Worm (Caenorhabditis elegans) whole organism, late embryonic: Measurements from ENCODE around the gene slt-1.
A peak's percentile ranks its signal among the peaks of the same experiment; 100 is the strongest.

Experiments
- fkh-10 ChIP-seq: fragments of 150-350 bp; optimal IDR thresholded peaks from 2 replicates; lab custom pipeline; 2014; ENCODE audit warnings: missing biosample characterization, missing genetic modification reagents, missing genetic modification characterization
- lin-11 ChIP-seq: fragments of 200-800 bp; sonication (Bioruptor generic); optimal IDR thresholded peaks from 2 replicates; lab custom pipeline; 2018; ENCODE audit warnings: mild to moderate bottlenecking, missing genetic modification characterization, missing compliant biosample characterization
- pros-1 ChIP-seq: fragments of 150-350 bp; optimal IDR thresholded peaks from 2 replicates; lab custom pipeline; 2014; ENCODE audit warnings: missing biosample characterization, missing genetic modification reagents, missing genetic modification characterization
- ref-2 ChIP-seq: sonication (generic microtip); optimal IDR thresholded peaks from 2 replicates; lab custom pipeline; 2016; ENCODE audit warnings: missing genetic modification characterization, missing compliant biosample characterization

DNA sequence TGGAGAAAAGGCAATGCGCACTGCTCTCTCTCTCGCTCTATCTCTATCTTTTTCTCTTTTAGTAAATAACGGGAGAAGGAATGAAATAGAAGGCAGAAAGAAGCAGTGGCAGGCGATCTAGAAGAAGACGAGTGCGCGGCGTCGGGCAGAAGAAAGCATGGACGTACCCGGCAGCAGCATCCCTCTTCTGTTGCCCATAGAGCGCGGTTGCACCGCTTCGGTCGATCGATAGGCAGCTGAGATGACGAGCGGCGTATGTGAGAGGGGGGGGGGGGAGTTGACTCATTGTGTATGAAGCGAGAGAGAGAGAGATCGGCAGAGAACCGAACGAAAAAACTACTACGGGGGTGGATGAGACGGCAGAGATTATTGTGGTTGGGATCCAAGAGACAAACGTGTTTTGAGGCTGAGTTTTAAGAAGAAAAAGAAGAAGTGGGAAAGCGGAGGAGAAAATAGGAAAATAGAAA, 34.1 kb downstream of the slt-1 start:
- no peak for TF ChIP-seq fkh-10
- no peak for TF ChIP-seq lin-11 (tag; lab: Kevin White, UChicago)
- peak; percentile 79 for TF ChIP-seq ref-2 (tag; lab: Kevin White, UChicago)
- peak; percentile 99 for TF ChIP-seq pros-1
